Worm (Caenorhabditis elegans): ENCODE data around the gene M57.2.

ce11 chrIV:3570612-3571011 is 43.5 kb downstream of the M57.2 start:
- TF ChIP-seq F23B12.7 (tag; optimal IDR thresholded peaks at IDR 0.05; ENCODE audit: insufficient read depth) (no peak), attf-3 (GFP tag; conservative IDR thresholded peaks at IDR 0.05) (no peak), unc-62 (GFP tag; optimal IDR thresholded peaks at IDR 0.05) (no peak), madf-10 (tag; optimal IDR thresholded peaks at IDR 0.05) (no peak), snpc-1.1 (tag; optimal IDR thresholded peaks at IDR 0.05; ENCODE audit: insufficient read depth) (no peak), T07F8.4 (tag; optimal IDR thresholded peaks at IDR 0.05) (no peak), ztf-26 (tag; optimal IDR thresholded peaks at IDR 0.05) (no peak), tbx-9 (tag; optimal IDR thresholded peaks at IDR 0.05; ENCODE audit: borderline replicate concordance) (no peak), B0261.1 (tag; optimal IDR thresholded peaks at IDR 0.05) (no peak), pha-4 (tag; optimal IDR thresholded peaks at IDR 0.05) (no peak), hmg-20 (GFP tag; IDR thresholded peaks at IDR 0.05) (no peak), somi-1 (GFP tag; optimal IDR thresholded peaks at IDR 0.05) (no peak)
